Worm (Caenorhabditis elegans) whole organism, L1 larva: Measurements from ENCODE around the gene irk-1.

Experiments used
- C04F5.9 ChIP-seq: sonication (generic microtip); optimal IDR thresholded peaks from 2 replicates; lab custom pipeline; 2016; ENCODE audit warnings: missing genetic modification characterization, missing compliant biosample characterization
- C16A3.4 ChIP-seq: fragments of 150-350 bp; optimal IDR thresholded peaks from 2 replicates; lab custom pipeline; 2014; ENCODE audit warnings: missing biosample characterization, missing genetic modification characterization
- F16B12.6 ChIP-seq: fragments of 150-350 bp; optimal IDR thresholded peaks from 2 replicates; lab custom pipeline; 2014; ENCODE audit warnings: missing biosample characterization, missing genetic modification characterization
- alr-1 ChIP-seq: fragments of 200-800 bp; sonication (Bioruptor generic); optimal IDR thresholded peaks from 2 replicates; lab custom pipeline; 2018; ENCODE audit warnings: borderline replicate concordance, mild to moderate bottlenecking, missing genetic modification characterization, missing compliant biosample characterization
- aly-2 ChIP-seq: fragments of 150-350 bp; optimal IDR thresholded peaks from 2 replicates; lab custom pipeline; 2014; ENCODE audit warnings: missing biosample characterization, missing genetic modification characterization
- blmp-1 ChIP-seq: fragments of 150-350 bp; optimal IDR thresholded peaks from 2 replicates; lab custom pipeline; 2014; ENCODE audit warnings: missing biosample characterization, missing genetic modification characterization
- ceh-8 ChIP-seq: fragments of 200-800 bp; sonication (Bioruptor generic); optimal IDR thresholded peaks from 2 replicates; lab custom pipeline; 2018; ENCODE audit warnings: mild to moderate bottlenecking, missing genetic modification characterization, moderate library complexity, missing compliant biosample characterization
- ceh-82 ChIP-seq, 3 experiments: fragments of 150-350 bp in 1 of 3; sonication (generic microtip) in 2 of 3; optimal IDR thresholded peaks; 2 replicates each; lab custom pipeline; 2014 to 2017; ENCODE audit warnings: missing biosample characterization in 3 of 3, missing genetic modification characterization in 3 of 3
- ces-1 ChIP-seq: fragments of 150-350 bp; optimal IDR thresholded peaks from 2 replicates; lab custom pipeline; 2014; ENCODE audit warnings: missing biosample characterization, missing genetic modification reagents, missing genetic modification characterization
- dpl-1 ChIP-seq, 3 experiments: fragments of 150-350 bp in 2 of 3; sonication (generic microtip) in 1 of 3; optimal IDR thresholded peaks; 2 replicates each; lab custom pipeline; 2014 to 2017; ENCODE audit warnings: missing biosample characterization in 3 of 3, missing genetic modification characterization in 3 of 3, missing genetic modification reagents in 3 of 3
- dsc-1 ChIP-seq: sonication (generic microtip); optimal IDR thresholded peaks from 2 replicates; lab custom pipeline; 2016; ENCODE audit warnings: mild to moderate bottlenecking, missing genetic modification characterization, missing compliant biosample characterization
- efl-1 ChIP-seq, 4 experiments: fragments of 150-350 bp; optimal IDR thresholded peaks in 3 of 4; peaks in 1 of 4; 1 replicate in 1 of 4; 2 replicates in 3 of 4; lab custom pipeline; 2014; ENCODE audit warnings: missing biosample characterization in 2 of 4, missing genetic modification characterization in 2 of 4, missing genetic modification reagents in 2 of 4
- efl-3 ChIP-seq: fragments of 200-800 bp; sonication (Bioruptor generic); optimal IDR thresholded peaks from 2 replicates; lab custom pipeline; 2018; ENCODE audit warnings: mild to moderate bottlenecking, missing genetic modification characterization, missing compliant biosample characterization
- elt-2 ChIP-seq: sonication (generic microtip); optimal IDR thresholded peaks from 2 replicates; lab custom pipeline; 2016; ENCODE audit warnings: missing genetic modification characterization, mild to moderate bottlenecking, inconsistent platforms, missing compliant biosample characterization, missing genetic modification reagents
- elt-3 ChIP-seq, 6 experiments: fragments of 150-350 bp in 1 of 6; sonication (generic microtip); optimal IDR thresholded peaks; 2 replicates each; lab custom pipeline; 2017 to 2018; ENCODE audit warnings: missing biosample characterization in 6 of 6, missing genetic modification characterization in 6 of 6, inconsistent platforms in 1 of 6
- ets-5 ChIP-seq: fragments of 200-800 bp; sonication (Bioruptor generic); IDR thresholded peaks from 2 replicates; pipeline ENCODE4 v1.3.6; 2022; ENCODE audit warnings: missing genetic modification characterization, missing compliant biosample characterization
- fkh-4 ChIP-seq: sonication (generic microtip); optimal IDR thresholded peaks from 2 replicates; lab custom pipeline; 2016; ENCODE audit warnings: missing compliant biosample characterization, missing genetic modification characterization, borderline replicate concordance
- grh-1 ChIP-seq: fragments of 200-800 bp; sonication (Bioruptor generic); IDR thresholded peaks from 2 replicates; pipeline ENCODE4 v1.3.6; 2022; ENCODE audit warnings: missing genetic modification reagents, missing genetic modification characterization, missing compliant biosample characterization
- hlh-4 ChIP-seq: sonication (generic microtip); optimal IDR thresholded peaks from 2 replicates; lab custom pipeline; 2016; ENCODE audit warnings: mild to moderate bottlenecking, missing genetic modification characterization, missing compliant biosample characterization
- hpl-2 ChIP-seq: fragments of 150-350 bp; optimal IDR thresholded peaks from 2 replicates; lab custom pipeline; 2014; ENCODE audit warnings: missing biosample characterization, missing genetic modification reagents, missing genetic modification characterization
- irx-1 ChIP-seq: sonication (generic microtip); optimal IDR thresholded peaks from 2 replicates; lab custom pipeline; 2016; ENCODE audit warnings: missing genetic modification characterization, missing compliant biosample characterization
- isw-1 ChIP-seq: fragments of 200-800 bp; sonication (Bioruptor generic); IDR thresholded peaks from 2 replicates; pipeline ENCODE4 v1.3.6; 2022; ENCODE audit warnings: missing genetic modification characterization, missing compliant biosample characterization
- lin-13 ChIP-seq: fragments of 150-350 bp; optimal IDR thresholded peaks from 2 replicates; lab custom pipeline; 2014; ENCODE audit warnings: missing biosample characterization, missing genetic modification reagents, missing genetic modification characterization
- lin-14 ChIP-seq: fragments of 200-800 bp; sonication (Bioruptor generic); optimal IDR thresholded peaks from 2 replicates; lab custom pipeline; 2018; ENCODE audit warnings: mild to moderate bottlenecking, missing genetic modification characterization, moderate library complexity, missing compliant biosample characterization
- lsy-2 ChIP-seq, 2 experiments: fragments of 150-350 bp; optimal IDR thresholded peaks; 2 replicates each; lab custom pipeline; 2014; ENCODE audit warnings: missing biosample characterization in 2 of 2, missing genetic modification characterization in 2 of 2
- mep-1 ChIP-seq: fragments of 150-350 bp; optimal IDR thresholded peaks from 2 replicates; lab custom pipeline; 2014; ENCODE audit warnings: missing biosample characterization, missing genetic modification characterization
- nhr-12 ChIP-seq: sonication (generic microtip); optimal IDR thresholded peaks from 2 replicates; lab custom pipeline; 2017; ENCODE audit warnings: missing biosample characterization, missing genetic modification characterization
- nhr-19 ChIP-seq: fragments of 200-800 bp; sonication (Bioruptor generic); conservative IDR thresholded peaks from 2 replicates; pipeline ENCODE4 v1.3.6; 2022; ENCODE audit warnings: missing genetic modification characterization, missing compliant biosample characterization
- nhr-237 ChIP-seq: fragments of 150-350 bp; optimal IDR thresholded peaks from 2 replicates; lab custom pipeline; 2014; ENCODE audit warnings: missing biosample characterization, missing genetic modification characterization
- nhr-28 ChIP-seq: fragments of 150-350 bp; optimal IDR thresholded peaks from 2 replicates; lab custom pipeline; 2014; ENCODE audit warnings: missing biosample characterization, missing genetic modification characterization
- nhr-84 ChIP-seq: sonication (generic microtip); optimal IDR thresholded peaks from 2 replicates; lab custom pipeline; 2017; ENCODE audit warnings: missing biosample characterization, missing genetic modification characterization
- nhr-90 ChIP-seq: sonication (generic microtip); optimal IDR thresholded peaks from 2 replicates; lab custom pipeline; 2016; ENCODE audit warnings: mild to moderate bottlenecking, missing genetic modification characterization, missing compliant biosample characterization; ENCODE audit not compliant: poor library complexity
- pag-3 ChIP-seq: sonication (generic microtip); optimal IDR thresholded peaks from 2 replicates; lab custom pipeline; 2017; ENCODE audit warnings: missing genetic modification characterization, mild to moderate bottlenecking, missing compliant biosample characterization, antibody characterized with exemption, borderline replicate concordance; ENCODE audit not compliant: insufficient read depth
- pqm-1 ChIP-seq: sonication (generic microtip); optimal IDR thresholded peaks from 3 replicates; lab custom pipeline; 2017; ENCODE audit warnings: missing biosample characterization, missing genetic modification characterization
- skn-1 ChIP-seq: fragments of 150-350 bp; optimal IDR thresholded peaks from 2 replicates; lab custom pipeline; 2014; ENCODE audit warnings: missing biosample characterization, missing genetic modification characterization
- snpc-4 ChIP-seq: fragments of 150-350 bp; optimal IDR thresholded peaks from 2 replicates; lab custom pipeline; 2014; ENCODE audit warnings: missing biosample characterization, missing genetic modification characterization
- snu-23 ChIP-seq: sonication (generic microtip); optimal IDR thresholded peaks from 2 replicates; lab custom pipeline; 2016; ENCODE audit warnings: missing genetic modification characterization, missing compliant biosample characterization
- sup-37 ChIP-seq: fragments of 200-800 bp; sonication (Bioruptor generic); optimal IDR thresholded peaks from 2 replicates; lab custom pipeline; 2018; ENCODE audit warnings: mild to moderate bottlenecking, missing genetic modification characterization, missing compliant biosample characterization
- swsn-7 ChIP-seq: sonication (generic microtip); optimal IDR thresholded peaks from 2 replicates; lab custom pipeline; 2016; ENCODE audit warnings: missing genetic modification characterization, missing compliant biosample characterization
- tbx-2 ChIP-seq: sonication (generic microtip); optimal IDR thresholded peaks from 2 replicates; lab custom pipeline; 2016; ENCODE audit warnings: missing genetic modification characterization, missing compliant biosample characterization
- tlp-1 ChIP-seq: fragments of 150-350 bp; optimal IDR thresholded peaks from 2 replicates; lab custom pipeline; 2014; ENCODE audit warnings: missing biosample characterization, missing genetic modification characterization
- unc-130 ChIP-seq: fragments of 150-350 bp; optimal IDR thresholded peaks from 2 replicates; lab custom pipeline; 2017; ENCODE audit warnings: missing biosample characterization, missing genetic modification characterization, inconsistent platforms
- unc-62 ChIP-seq: fragments of 150-350 bp; optimal IDR thresholded peaks from 2 replicates; lab custom pipeline; 2014; ENCODE audit warnings: missing biosample characterization, missing genetic modification reagents, missing genetic modification characterization
- unc-86 ChIP-seq: sonication (generic microtip); optimal IDR thresholded peaks from 2 replicates; lab custom pipeline; 2016; ENCODE audit warnings: missing genetic modification characterization, missing compliant biosample characterization
- unc-98 ChIP-seq: fragments of 200-800 bp; sonication (Bioruptor generic); IDR thresholded peaks from 2 replicates; pipeline ENCODE4 v1.3.6; 2022; ENCODE audit warnings: missing genetic modification characterization, missing compliant biosample characterization
- vab-15 ChIP-seq: sonication (generic microtip); optimal IDR thresholded peaks from 2 replicates; lab custom pipeline; 2017; ENCODE audit warnings: missing genotype, mild to moderate bottlenecking, missing genetic modification characterization, missing compliant biosample characterization
- xbp-1 ChIP-seq: sonication (generic microtip); optimal IDR thresholded peaks from 2 replicates; lab custom pipeline; 2016; ENCODE audit warnings: missing genetic modification characterization, missing compliant biosample characterization
- zag-1 ChIP-seq: fragments of 150-350 bp; optimal IDR thresholded peaks from 2 replicates; lab custom pipeline; 2014; ENCODE audit warnings: missing biosample characterization, missing genetic modification characterization
- zip-4 ChIP-seq: fragments of 200-800 bp; sonication (Bioruptor generic); optimal IDR thresholded peaks from 2 replicates; lab custom pipeline; 2018; ENCODE audit warnings: mild to moderate bottlenecking, missing genetic modification characterization, moderate library complexity, missing compliant biosample characterization
- ztf-11 ChIP-seq, 2 experiments: sonication (generic microtip); optimal IDR thresholded peaks; 2 replicates each; lab custom pipeline; 2016 to 2017; ENCODE audit warnings: missing genetic modification characterization in 2 of 2, missing biosample characterization in 1 of 2, missing compliant biosample characterization in 1 of 2
- ztf-4 ChIP-seq: fragments of 150-350 bp; optimal IDR thresholded peaks from 2 replicates; lab custom pipeline; 2014; ENCODE audit warnings: missing biosample characterization, missing genetic modification characterization

Gene irk-1

ce11 chrX:6808640-6809039, 30.7 kb upstream of the irk-1 start (continued):
- TF ChIP-seq ztf-11 (tag; optimal IDR thresholded peaks at IDR 0.05; lab: Kevin White, UChicago): no peak
- peak; percentile 36 for TF ChIP-seq C16A3.4
- TF ChIP-seq isw-1 (GFP tag; lab: Robert Waterston, UW): no peak
- no peak for TF ChIP-seq ces-1 (GFP tag; lab: Kevin White, UChicago)
- no peak for TF ChIP-seq snpc-4 (tag; lab: Kevin White, UChicago)
- peak in 1 of 2 experiments; percentile 6 for TF ChIP-seq efl-1 (optimal IDR thresholded peaks at IDR 0.05; lab: Kevin White, UChicago)
- TF ChIP-seq efl-1 (GFP tag; optimal IDR thresholded peaks at IDR 0.05 in 1 of 2; lab: Kevin White, UChicago): peak in 1 of 2 experiments; percentile 94
- TF ChIP-seq unc-62 (GFP tag; lab: Kevin White, UChicago): no peak
- no peak for TF ChIP-seq nhr-28 (tag; lab: Kevin White, UChicago)
- TF ChIP-seq ets-5: no peak
- peak; percentile 39 for TF ChIP-seq grh-1 (GFP tag; lab: Robert Waterston, UW)
- TF ChIP-seq dpl-1 (GFP tag; optimal IDR thresholded peaks at IDR 0.05; lab: Kevin White, UChicago): peak in 1 of 3 experiments; percentile 6
- peak; percentile 35 for TF ChIP-seq swsn-7 (tag; lab: Kevin White, UChicago)
- no peak for TF ChIP-seq tlp-1 (tag; lab: Kevin White, UChicago)
- no peak for TF ChIP-seq vab-15 (tag; lab: Kevin White, UChicago)
- no peak for TF ChIP-seq alr-1 (tag; lab: Kevin White, UChicago)
- peak; percentile 49 for TF ChIP-seq unc-130 (tag; lab: Kevin White, UChicago)
- TF ChIP-seq zag-1 (tag; lab: Kevin White, UChicago): no peak
- TF ChIP-seq dsc-1 (tag; lab: Kevin White, UChicago): no peak
- peak; percentile 16 for TF ChIP-seq xbp-1
- TF ChIP-seq lin-13: no peak
- TF ChIP-seq sup-37 (GFP tag; lab: Kevin White, UChicago): no peak
- no peak for TF ChIP-seq fkh-4 (tag; lab: Kevin White, UChicago)
- peak; percentile 68 for TF ChIP-seq snu-23 (GFP tag; lab: Kevin White, UChicago)
- no peak for TF ChIP-seq ceh-8 (GFP tag; lab: Kevin White, UChicago)
- no peak for TF ChIP-seq efl-3 (GFP tag; lab: Kevin White, UChicago)
- TF ChIP-seq ztf-4 (tag; lab: Kevin White, UChicago): no peak
- no peak for TF ChIP-seq nhr-237
- peak; percentile 2 for TF ChIP-seq tbx-2 (tag; lab: Kevin White, UChicago)
- TF ChIP-seq hlh-4: no peak
- TF ChIP-seq F16B12.6 (tag; lab: Kevin White, UChicago): no peak
- TF ChIP-seq zip-4 (GFP tag; lab: Kevin White, UChicago): no peak
- TF ChIP-seq elt-3 (tag; optimal IDR thresholded peaks at IDR 0.05; lab: Kevin White, UChicago): peak in 1 of 6 experiments; percentile 75
- TF ChIP-seq nhr-84 (tag; lab: Kevin White, UChicago): no peak
- no peak for TF ChIP-seq C04F5.9 (tag; lab: Kevin White, UChicago)
- no peak for TF ChIP-seq nhr-12 (tag; lab: Kevin White, UChicago)
- peak; percentile 35 for TF ChIP-seq nhr-19 (GFP tag; lab: Robert Waterston, UW)
- peak; percentile 37 for TF ChIP-seq elt-2 (tag; lab: Kevin White, UChicago)
- TF ChIP-seq aly-2 (tag; lab: Kevin White, UChicago): no peak
- TF ChIP-seq pqm-1: no peak
- no peak for TF ChIP-seq skn-1 (tag; lab: Kevin White, UChicago)
- peak; percentile 75 for TF ChIP-seq blmp-1 (tag; lab: Kevin White, UChicago)
- no peak for TF ChIP-seq unc-86
- TF ChIP-seq ceh-82 (tag; optimal IDR thresholded peaks at IDR 0.05; lab: Kevin White, UChicago): no peak

DNA sequence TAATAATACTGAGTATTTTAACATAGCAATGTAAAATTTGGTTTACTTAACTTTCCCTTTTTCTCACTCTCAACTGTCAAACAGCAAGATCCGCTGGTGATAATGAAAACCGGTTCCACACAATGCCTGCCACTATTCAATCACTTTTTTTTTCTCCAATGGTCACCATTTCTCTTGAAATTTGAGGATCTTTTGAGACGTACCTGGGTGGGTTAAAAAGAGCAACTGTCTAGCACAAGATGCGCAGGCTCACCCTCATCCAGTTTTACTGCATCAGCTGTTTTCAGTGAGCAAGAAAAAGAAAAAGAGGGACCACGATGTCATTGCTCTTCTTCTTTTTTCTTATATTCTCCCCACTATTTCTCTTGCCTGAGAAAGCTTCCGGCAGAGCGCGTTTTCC, 30.3 kb upstream of the irk-1 start:
- TF ChIP-seq lsy-2 (tag; optimal IDR thresholded peaks at IDR 0.05; lab: Kevin White, UChicago) (peak in 1 of 2 experiments; percentile 2), skn-1 (tag; lab: Kevin White, UChicago) (no peak), ceh-82 (tag; optimal IDR thresholded peaks at IDR 0.05; lab: Kevin White, UChicago) (no peak), mep-1 (no peak), grh-1 (GFP tag; lab: Robert Waterston, UW) (peak; percentile 84), lin-14 (peak; percentile 63), nhr-90 (tag; lab: Kevin White, UChicago) (no peak), xbp-1 (no peak), nhr-19 (GFP tag; lab: Robert Waterston, UW) (no peak), pag-3 (tag; lab: Kevin White, UChicago) (peak; percentile 25), elt-2 (tag; lab: Kevin White, UChicago) (no peak), irx-1 (tag; lab: Kevin White, UChicago) (no peak), unc-98 (GFP tag; lab: Robert Waterston, UW) (no peak), hpl-2 (no peak), fkh-4 (tag; lab: Kevin White, UChicago) (no peak), blmp-1 (tag; lab: Kevin White, UChicago) (peak; percentile 93), efl-1 (optimal IDR thresholded peaks at IDR 0.05; lab: Kevin White, UChicago) (no peak), efl-1 (GFP tag; optimal IDR thresholded peaks at IDR 0.05 in 1 of 2; lab: Kevin White, UChicago) (peak in 1 of 2 experiments; percentile 9)
